Worm (Caenorhabditis elegans) whole organism, late embryonic: Measurements from ENCODE around the gene gon-14.

Source experiments
- C38D4.7 ChIP-seq: fragments of 200-800 bp; sonication (Bioruptor generic); optimal IDR thresholded peaks from 2 replicates; lab custom pipeline; 2018; ENCODE audit warnings: mild to moderate bottlenecking, missing genetic modification characterization, moderate library complexity, missing compliant biosample characterization
- Y22D7AL.16 ChIP-seq: sonication (generic microtip); optimal IDR thresholded peaks from 2 replicates; lab custom pipeline; 2016; ENCODE audit warnings: missing genetic modification characterization, missing compliant biosample characterization
- ahr-1 ChIP-seq: sonication (generic microtip); optimal IDR thresholded peaks from 2 replicates; lab custom pipeline; 2016; ENCODE audit warnings: missing genetic modification characterization, missing compliant biosample characterization
- ceh-19 ChIP-seq: fragments of 200-800 bp; sonication (Bioruptor generic); optimal IDR thresholded peaks from 2 replicates; lab custom pipeline; 2018; ENCODE audit warnings: mild to moderate bottlenecking, missing genetic modification characterization, missing compliant biosample characterization
- ceh-2 ChIP-seq: sonication (generic microtip); optimal IDR thresholded peaks from 2 replicates; lab custom pipeline; 2016; ENCODE audit warnings: missing genotype, missing genetic modification characterization, missing compliant biosample characterization
- ceh-24 ChIP-seq: sonication (generic microtip); optimal IDR thresholded peaks from 2 replicates; lab custom pipeline; 2016; ENCODE audit warnings: mild to moderate bottlenecking, missing genetic modification characterization, missing compliant biosample characterization
- ceh-31 ChIP-seq: sonication (generic microtip); optimal IDR thresholded peaks from 2 replicates; lab custom pipeline; 2016; ENCODE audit warnings: missing genetic modification characterization, missing compliant biosample characterization
- ceh-45 ChIP-seq: fragments of 200-800 bp; sonication (Bioruptor generic); IDR thresholded peaks from 2 replicates; pipeline ENCODE4 v1.3.6; 2022; ENCODE audit warnings: missing genetic modification reagents, missing genetic modification characterization, missing compliant biosample characterization
- ceh-48 ChIP-seq: sonication (generic microtip); optimal IDR thresholded peaks from 2 replicates; lab custom pipeline; 2016; ENCODE audit warnings: missing genetic modification characterization, inconsistent platforms, missing compliant biosample characterization
- ceh-6 ChIP-seq: fragments of 200-800 bp; sonication (Bioruptor generic); optimal IDR thresholded peaks from 2 replicates; lab custom pipeline; 2018; ENCODE audit warnings: mild to moderate bottlenecking, missing genetic modification characterization, missing compliant biosample characterization
- ceh-9 ChIP-seq: sonication (generic microtip); optimal IDR thresholded peaks from 2 replicates; lab custom pipeline; 2016; ENCODE audit warnings: mild to moderate bottlenecking, missing genetic modification characterization, inconsistent platforms, missing compliant biosample characterization
- dmd-4 ChIP-seq: sonication (generic microtip); optimal IDR thresholded peaks from 2 replicates; lab custom pipeline; 2016; ENCODE audit warnings: borderline replicate concordance, missing genetic modification characterization, missing compliant biosample characterization
- dve-1 ChIP-seq: sonication (generic microtip); optimal IDR thresholded peaks from 2 replicates; lab custom pipeline; 2017; ENCODE audit warnings: antibody characterized with exemption, mild to moderate bottlenecking, missing genetic modification characterization, missing compliant biosample characterization
- elt-2 ChIP-seq: sonication (generic microtip); optimal IDR thresholded peaks from 2 replicates; lab custom pipeline; 2016; ENCODE audit warnings: missing genetic modification reagents, missing genetic modification characterization, missing compliant biosample characterization
- elt-4 ChIP-seq: sonication (generic microtip); optimal IDR thresholded peaks from 2 replicates; lab custom pipeline; 2016; ENCODE audit warnings: missing genetic modification characterization, missing compliant biosample characterization
- ets-4 ChIP-seq: sonication (generic microtip); optimal IDR thresholded peaks from 2 replicates; lab custom pipeline; 2016; ENCODE audit warnings: missing genetic modification characterization, missing compliant biosample characterization
- fax-1 ChIP-seq: sonication (generic microtip); optimal IDR thresholded peaks from 2 replicates; lab custom pipeline; 2016; ENCODE audit warnings: missing genotype, missing genetic modification characterization, missing compliant biosample characterization
- fkh-10 ChIP-seq: fragments of 150-350 bp; optimal IDR thresholded peaks from 2 replicates; lab custom pipeline; 2014; ENCODE audit warnings: missing biosample characterization, missing genetic modification reagents, missing genetic modification characterization
- fkh-6 ChIP-seq: sonication (generic microtip); optimal IDR thresholded peaks from 2 replicates; lab custom pipeline; 2016; ENCODE audit warnings: missing genetic modification characterization, missing compliant biosample characterization
- gmeb-2 ChIP-seq: sonication (generic microtip); optimal IDR thresholded peaks from 2 replicates; lab custom pipeline; 2016; ENCODE audit warnings: missing genetic modification characterization, inconsistent platforms, missing compliant biosample characterization
- hlh-30 ChIP-seq: sonication (generic microtip); optimal IDR thresholded peaks from 2 replicates; lab custom pipeline; 2017; ENCODE audit warnings: antibody characterized with exemption, missing genetic modification characterization, missing compliant biosample characterization; ENCODE audit not compliant: insufficient read depth
- hlh-8 ChIP-seq: sonication (generic microtip); optimal IDR thresholded peaks from 2 replicates; lab custom pipeline; 2016; ENCODE audit warnings: missing genotype, missing genetic modification characterization, missing compliant biosample characterization
- lin-11 ChIP-seq: fragments of 200-800 bp; sonication (Bioruptor generic); optimal IDR thresholded peaks from 2 replicates; lab custom pipeline; 2018; ENCODE audit warnings: mild to moderate bottlenecking, missing genetic modification characterization, missing compliant biosample characterization
- mec-3 ChIP-seq: sonication (generic microtip); optimal IDR thresholded peaks from 2 replicates; lab custom pipeline; 2016; ENCODE audit warnings: borderline replicate concordance, missing genetic modification characterization, missing compliant biosample characterization
- nfya-1 ChIP-seq: sonication (generic microtip); optimal IDR thresholded peaks from 2 replicates; lab custom pipeline; 2017; ENCODE audit warnings: missing genetic modification characterization, mild to moderate bottlenecking, missing compliant biosample characterization, antibody characterized with exemption, moderate library complexity
- npax-4 ChIP-seq: sonication (generic microtip); optimal IDR thresholded peaks from 2 replicates; lab custom pipeline; 2016; ENCODE audit warnings: missing genetic modification characterization, missing compliant biosample characterization
- odd-2 ChIP-seq: sonication (generic microtip); optimal IDR thresholded peaks from 2 replicates; lab custom pipeline; 2017; ENCODE audit warnings: antibody characterized with exemption, mild to moderate bottlenecking, missing genetic modification characterization, missing compliant biosample characterization
- pax-1 ChIP-seq: fragments of 150-350 bp; optimal IDR thresholded peaks from 2 replicates; lab custom pipeline; 2014; ENCODE audit warnings: missing biosample characterization, missing genetic modification characterization
- pha-2 ChIP-seq: sonication (generic microtip); optimal IDR thresholded peaks from 2 replicates; lab custom pipeline; 2017; ENCODE audit warnings: mild to moderate bottlenecking, missing genetic modification characterization, missing compliant biosample characterization
- pqm-1 ChIP-seq: sonication (generic microtip); optimal IDR thresholded peaks from 2 replicates; lab custom pipeline; 2016; ENCODE audit warnings: missing genetic modification characterization, missing compliant biosample characterization
- pros-1 ChIP-seq: fragments of 150-350 bp; optimal IDR thresholded peaks from 2 replicates; lab custom pipeline; 2014; ENCODE audit warnings: missing biosample characterization, missing genetic modification reagents, missing genetic modification characterization
- sox-4 ChIP-seq: sonication (generic microtip); optimal IDR thresholded peaks from 2 replicates; lab custom pipeline; 2017; ENCODE audit warnings: mild to moderate bottlenecking, missing genetic modification characterization, inconsistent platforms, missing compliant biosample characterization
- syd-9 ChIP-seq: sonication (generic microtip); optimal IDR thresholded peaks from 2 replicates; lab custom pipeline; 2016; ENCODE audit warnings: mild to moderate bottlenecking, missing genetic modification characterization, moderate library complexity, missing compliant biosample characterization
- tbx-7 ChIP-seq: sonication (generic microtip); optimal IDR thresholded peaks from 2 replicates; lab custom pipeline; 2016; ENCODE audit warnings: missing genotype, missing genetic modification characterization, missing compliant biosample characterization
- ttx-3 ChIP-seq: sonication (generic microtip); optimal IDR thresholded peaks from 2 replicates; lab custom pipeline; 2016; ENCODE audit warnings: missing genetic modification reagents, missing genetic modification characterization, missing compliant biosample characterization
- unc-3 ChIP-seq, 2 experiments: fragments of 200-800 bp in 1 of 2; sonication (Bioruptor generic) in 1 of 2; sonication (generic microtip) in 1 of 2; conservative IDR thresholded peaks in 1 of 2; optimal IDR thresholded peaks in 1 of 2; 2 replicates each; pipeline versions ENCODE4 v1.3.6 to Lab custom; 2016 to 2022; ENCODE audit warnings: missing compliant biosample characterization in 2 of 2, missing genetic modification characterization in 2 of 2, missing genetic modification reagents in 1 of 2
- unc-55 ChIP-seq: sonication (generic microtip); optimal IDR thresholded peaks from 2 replicates; lab custom pipeline; 2017; ENCODE audit warnings: missing biosample characterization, missing genetic modification reagents, missing genetic modification characterization

gon-14 gene

DNA sequence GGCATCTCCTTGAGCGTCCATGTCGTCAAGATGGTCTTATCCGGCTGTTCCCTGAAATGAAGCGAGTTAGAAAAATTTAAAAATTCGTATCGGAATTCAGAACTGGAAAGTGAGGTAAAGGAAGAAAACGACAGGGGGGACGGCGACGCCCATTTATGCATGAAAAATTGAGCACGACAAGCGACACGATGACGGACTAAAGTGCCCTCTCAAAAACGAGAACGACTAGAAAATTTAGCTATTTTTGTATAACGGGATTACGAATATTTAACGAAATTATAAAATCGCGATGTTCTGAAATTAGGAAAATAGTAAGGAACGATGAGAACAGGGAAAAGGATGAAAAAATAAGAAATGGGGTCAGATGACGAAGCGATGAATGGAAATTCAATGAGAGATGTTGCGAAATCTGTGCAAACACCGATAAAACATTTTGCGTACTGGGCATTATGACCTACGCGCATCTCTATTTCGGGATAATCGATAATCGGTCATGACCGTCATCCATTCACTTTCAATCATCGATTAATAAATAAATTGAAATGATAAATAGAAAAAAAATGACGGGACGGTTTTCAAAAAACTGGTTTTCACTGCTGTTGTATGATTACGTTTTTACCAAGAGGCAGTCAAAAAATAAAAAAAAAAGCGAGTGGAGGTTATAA is 45.6 kb upstream of the gon-14 start, which contains the start of gene snb-1:
Gene snb-1, minus strand, starts transcription at position 51 of the 665 bp plus-strand sequence.
- TF ChIP-seq pha-2 (no peak), pros-1 (no peak), hlh-30 (tag; lab: Kevin White, UChicago) (peak; percentile 33), pqm-1 (no peak), nfya-1 (tag; lab: Kevin White, UChicago) (peak; percentile 22), ets-4 (tag; lab: Kevin White, UChicago) (no peak), dve-1 (tag; lab: Kevin White, UChicago) (peak; percentile 46), ceh-48 (peak; percentile 46), ceh-31 (tag; lab: Kevin White, UChicago) (peak; percentile 35), unc-3 (GFP tag; conservative IDR thresholded peaks at IDR 0.05; lab: Robert Waterston, UW) (no peak), unc-3 (tag; optimal IDR thresholded peaks at IDR 0.05; lab: Kevin White, UChicago) (no peak), unc-55 (GFP tag; lab: Kevin White, UChicago) (peak; percentile 72), Y22D7AL.16 (tag; lab: Kevin White, UChicago) (no peak)

DNA sequence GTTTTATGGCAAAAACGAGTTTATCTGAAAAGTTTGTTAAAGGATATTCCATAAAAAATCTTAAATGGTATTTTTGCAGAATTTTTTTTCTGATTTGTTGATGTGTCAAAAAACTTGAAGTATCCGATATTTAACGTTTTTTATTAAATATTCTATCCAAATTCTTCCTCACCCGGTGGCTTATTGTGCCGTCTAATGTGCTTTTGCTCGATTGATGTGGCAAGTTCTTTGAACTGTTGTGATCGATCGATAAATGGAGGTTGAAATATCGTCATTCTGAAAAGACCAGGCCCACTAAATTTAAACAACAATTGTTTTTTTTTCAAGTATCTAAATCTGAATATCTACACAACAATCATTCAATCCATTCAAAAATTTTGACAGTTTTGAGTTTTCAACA is 44.2 kb upstream of the gon-14 start, which contains the start of gene syx-18:
Gene syx-18, minus strand, starts transcription at position 276 of the 400 bp plus-strand sequence.
- TF ChIP-seq ceh-2 (no peak), sox-4 (tag; lab: Kevin White, UChicago) (no peak), gmeb-2 (tag; lab: Kevin White, UChicago) (no peak), ceh-19 (no peak), ceh-31 (tag; lab: Kevin White, UChicago) (no peak), pax-1 (no peak), tbx-7 (tag; lab: Kevin White, UChicago) (no peak), pha-2 (no peak), ceh-6 (GFP tag; lab: Kevin White, UChicago) (no peak)

ce11 chrV:6652051-6652450 is 41.1 kb upstream of the gon-14 start, which contains the start of gene T10H9.8:
Gene T10H9.8, plus strand, starts transcription at chrV:6652351.
- TF ChIP-seq npax-4 (tag; lab: Kevin White, UChicago) (no peak), nfya-1 (tag; lab: Kevin White, UChicago) (no peak), hlh-8 (tag; lab: Kevin White, UChicago) (no peak), ceh-24 (no peak), ttx-3 (no peak), ceh-9 (no peak), C38D4.7 (GFP tag; lab: Kevin White, UChicago) (no peak)
- TF ChIP-seq, all 69 proteins: peak for 0

DNA sequence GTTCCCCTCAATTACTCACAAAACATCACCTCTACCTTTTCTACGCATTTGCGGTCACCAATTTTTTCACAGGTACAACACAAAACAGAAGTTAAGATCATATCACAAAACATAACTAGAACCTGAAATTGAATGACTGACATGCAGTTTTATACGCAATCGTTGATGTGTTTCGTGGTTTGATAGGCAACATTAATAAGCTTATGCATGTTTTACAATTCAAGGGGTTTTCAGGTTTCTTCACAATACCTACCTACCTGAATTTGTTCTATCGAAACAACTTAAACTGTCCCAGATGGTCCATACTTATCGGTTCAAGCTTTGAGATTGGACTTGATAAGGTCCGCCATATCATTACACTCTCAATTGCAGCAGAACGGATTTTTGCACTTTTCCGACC is 39.5 kb upstream of the gon-14 start:
- no peak for TF ChIP-seq dmd-4 (tag; lab: Kevin White, UChicago)
- no peak for TF ChIP-seq fkh-6 (tag; lab: Kevin White, UChicago)
- TF ChIP-seq ceh-6 (GFP tag; lab: Kevin White, UChicago), result no peak
- no peak for TF ChIP-seq hlh-30 (tag; lab: Kevin White, UChicago)
- no peak for TF ChIP-seq fkh-10 (GFP tag; lab: Kevin White, UChicago)
- no peak for TF ChIP-seq syd-9 (tag; lab: Kevin White, UChicago)
- no peak for TF ChIP-seq elt-2 (tag; lab: Kevin White, UChicago)
- TF ChIP-seq ahr-1, result no peak
- TF ChIP-seq odd-2 (tag; lab: Kevin White, UChicago), result no peak
- no peak for TF ChIP-seq mec-3
- no peak for TF ChIP-seq pha-2
- no peak for TF ChIP-seq ceh-45 (GFP tag; lab: Robert Waterston, UW)
- TF ChIP-seq fax-1, result no peak
- TF ChIP-seq lin-11 (tag; lab: Kevin White, UChicago), result no peak
- no peak for TF ChIP-seq unc-55 (GFP tag; lab: Kevin White, UChicago)
- no peak for TF ChIP-seq elt-4 (tag; lab: Kevin White, UChicago)
